Fruit fly (Drosophila melanogaster) whole organism, pupa: ENCODE results near the gene lawc.

Source experiments
- CG10348 ChIP-seq: fragments of 200-800 bp; sonication (Bioruptor generic); IDR thresholded peaks from 2 replicates; pipeline ENCODE4 v1.3.6; 2022; ENCODE audit warnings: missing biosample characterization, missing genetic modification characterization
- CG12605 ChIP-seq: fragments of 200-800 bp; sonication (Bioruptor generic); IDR thresholded peaks from 2 replicates; pipeline ENCODE4 v1.3.6; 2022; ENCODE audit warnings: missing biosample characterization, missing genetic modification characterization
- CG13204 ChIP-seq: fragments of 200-800 bp; sonication (Bioruptor generic); optimal IDR thresholded peaks from 2 replicates; lab custom pipeline; 2018; ENCODE audit warnings: missing biosample characterization, mild to moderate bottlenecking, missing genetic modification characterization, moderate library complexity
- CG32121 ChIP-seq: fragments of 200-800 bp; sonication (Bioruptor generic); IDR thresholded peaks from 2 replicates; pipeline ENCODE4 v1.3.6; 2022; ENCODE audit warnings: missing biosample characterization, missing genetic modification characterization
- CG34367 ChIP-seq: fragments of 200-800 bp; sonication (Bioruptor generic); optimal IDR thresholded peaks from 2 replicates; lab custom pipeline; 2018; ENCODE audit warnings: missing biosample characterization, mild to moderate bottlenecking, missing genetic modification characterization
- Pif1B ChIP-seq: fragments of 200-800 bp; sonication (Bioruptor generic); optimal IDR thresholded peaks from 3 replicates; lab custom pipeline; 2016; ENCODE audit warnings: missing biosample characterization, missing genetic modification characterization
- fd96Ca ChIP-seq: fragments of 200-800 bp; sonication (Bioruptor generic); IDR thresholded peaks from 3 replicates; pipeline ENCODE4 v1.3.6; 2022; ENCODE audit warnings: missing biosample characterization, missing genetic modification characterization
- rn ChIP-seq: fragments of 200-800 bp; sonication (Bioruptor generic); IDR thresholded peaks from 2 replicates; pipeline ENCODE4 v1.3.6; 2022; ENCODE audit warnings: missing biosample characterization, missing genetic modification characterization

- no peak for TF ChIP-seq Pif1B (GFP tag; lab: Kevin White, UChicago)
- no peak for TF ChIP-seq fd96Ca (GFP tag; lab: Robert Waterston, UW)
- no peak for TF ChIP-seq CG10348 (GFP tag; lab: Robert Waterston, UW)
- no peak for TF ChIP-seq CG34367 (tag; lab: Kevin White, UChicago)
- no peak for TF ChIP-seq rn
- no peak for TF ChIP-seq CG13204
- no peak for TF ChIP-seq CG12605 (GFP tag; lab: Robert Waterston, UW)
- TF ChIP-seq CG32121, result no peak
Measured at dm6 chrX:8452163-8452562, 40.7 kb upstream of the lawc start.
